Fruit fly (Drosophila melanogaster) whole organism, prepupa: ENCODE measurements around the gene COX7A.

Experiments
- CG16779 ChIP-seq: fragments of 200-800 bp; sonication (Bioruptor generic); optimal IDR thresholded peaks from 3 replicates; lab custom pipeline; 2017; ENCODE audit warnings: missing biosample characterization, mild to moderate bottlenecking, missing genetic modification characterization
- Ets21C ChIP-seq: fragments of 200-800 bp; sonication (Bioruptor generic); optimal IDR thresholded peaks from 3 replicates; lab custom pipeline; 2016; ENCODE audit warnings: missing biosample characterization, missing genetic modification characterization
- Hr4 ChIP-seq: fragments of 200-800 bp; sonication (Bioruptor generic); optimal IDR thresholded peaks from 3 replicates; lab custom pipeline; 2016; ENCODE audit warnings: missing biosample characterization, missing genetic modification characterization
- spab ChIP-seq: fragments of 200-800 bp; sonication (Bioruptor generic); optimal IDR thresholded peaks from 2 replicates; lab custom pipeline; 2017; ENCODE audit warnings: missing biosample characterization, mild to moderate bottlenecking, missing genetic modification characterization, missing genetic modification reagents

- TF ChIP-seq CG16779 (tag; lab: Kevin White, UChicago) (no peak), Hr4 (GFP tag; lab: Kevin White, UChicago) (no peak), Ets21C (GFP tag; lab: Kevin White, UChicago) (no peak), spab (no peak)
These were observed 14.0 kb downstream of the COX7A start for dm6 chr3R:8326884-8327283.
